Worm (Caenorhabditis elegans) whole organism, late embryonic: ENCODE results near the gene sre-18.

Experiments used
- ceh-34 ChIP-seq: sonication (generic microtip); optimal IDR thresholded peaks from 2 replicates; lab custom pipeline; 2016; ENCODE audit warnings: mild to moderate bottlenecking, missing genetic modification characterization, missing compliant biosample characterization
- fkh-10 ChIP-seq: fragments of 150-350 bp; optimal IDR thresholded peaks from 2 replicates; lab custom pipeline; 2014; ENCODE audit warnings: missing biosample characterization, missing genetic modification reagents, missing genetic modification characterization
- hlh-6 ChIP-seq: sonication (generic microtip); optimal IDR thresholded peaks from 2 replicates; lab custom pipeline; 2016; ENCODE audit warnings: missing genotype, missing genetic modification characterization, missing compliant biosample characterization
- pros-1 ChIP-seq: fragments of 150-350 bp; optimal IDR thresholded peaks from 2 replicates; lab custom pipeline; 2014; ENCODE audit warnings: missing biosample characterization, missing genetic modification reagents, missing genetic modification characterization
- sdc-2 ChIP-seq: sonication (generic microtip); optimal IDR thresholded peaks from 2 replicates; lab custom pipeline; 2016; ENCODE audit warnings: missing genotype, missing genetic modification characterization, missing compliant biosample characterization
- sox-2 ChIP-seq: fragments of 200-800 bp; sonication (Bioruptor generic); IDR thresholded peaks from 2 replicates; pipeline ENCODE4 v1.3.6; 2022; ENCODE audit warnings: missing genetic modification reagents, missing genetic modification characterization, missing compliant biosample characterization
- sox-4 ChIP-seq: sonication (generic microtip); optimal IDR thresholded peaks from 2 replicates; lab custom pipeline; 2017; ENCODE audit warnings: mild to moderate bottlenecking, missing genetic modification characterization, inconsistent platforms, missing compliant biosample characterization
- unc-42 ChIP-seq: sonication (generic microtip); optimal IDR thresholded peaks from 2 replicates; lab custom pipeline; 2016; ENCODE audit warnings: missing genotype, missing genetic modification characterization, missing compliant biosample characterization

- no peak for TF ChIP-seq ceh-34 (tag; lab: Kevin White, UChicago)
- no peak for TF ChIP-seq sox-4 (tag; lab: Kevin White, UChicago)
- no peak for TF ChIP-seq sdc-2 (tag; lab: Kevin White, UChicago)
- no peak for TF ChIP-seq fkh-10 (GFP tag; lab: Kevin White, UChicago)
- no peak for TF ChIP-seq pros-1
- no peak for TF ChIP-seq sox-2 (GFP tag; lab: Robert Waterston, UW)
- TF ChIP-seq unc-42 (tag; lab: Kevin White, UChicago), result no peak
- TF ChIP-seq hlh-6, result no peak
Observed at ce11 chrIV:12238851-12239250, 9.3 kb upstream of the sre-18 start, which contains the start of gene sre-19.
